Fruit fly (Drosophila melanogaster): ENCODE results near the gene Exo84.
A peak's percentile ranks its signal among the peaks of the same experiment; 100 is the strongest.

The Exo84 gene

dm6 chr3R:26017771-26018731 lies 34.0 kb downstream of the Exo84 start (continued):
- TF ChIP-seq shn (GFP tag; optimal IDR thresholded peaks at IDR 0.05) (no peak), CG14667 (GFP tag; IDR thresholded peaks at IDR 0.05) (peak; percentile 59), ham (GFP tag; IDR thresholded peaks at IDR 0.05) (no peak), Fer2 (tag; optimal IDR thresholded peaks at IDR 0.05) (no peak), CG10462 (GFP tag; optimal IDR thresholded peaks at IDR 0.05) (peak; percentile 72), corto (GFP tag; optimal IDR thresholded peaks at IDR 0.05) (peak; percentile 66), CG7372 (GFP tag; IDR thresholded peaks at IDR 0.05) (peak; percentile 31; the same call in 1 of the 2 replicates), CG31224 (GFP tag; IDR thresholded peaks at IDR 0.05) (no peak), bab2 (GFP tag; optimal IDR thresholded peaks at IDR 0.05) (peak; percentile 16), fd3F (GFP tag; optimal IDR thresholded peaks at IDR 0.05) (peak; percentile 1), YL-1 (GFP tag; optimal IDR thresholded peaks at IDR 0.05) (peak; percentile 45), CkIIα-i1 (GFP tag; IDR thresholded peaks at IDR 0.05) (no peak), jumu (GFP tag; optimal IDR thresholded peaks at IDR 0.05) (peak; percentile 12), Deaf1 (tag; optimal IDR thresholded peaks at IDR 0.05) (no peak), vvl (GFP tag; IDR thresholded peaks at IDR 0.05) (0 out of 2 replicates have a peak, but pooled peaks have one; percentile 78), CG32767 (GFP tag; IDR thresholded peaks at IDR 0.05) (peak; percentile 70), Ptx1 (GFP tag; IDR thresholded peaks at IDR 0.05) (peak; percentile 73), CG10321 (GFP tag; IDR thresholded peaks at IDR 0.05) (peak; percentile 29; the same call in 1 of the 2 replicates), CoRest (tag; optimal IDR thresholded peaks at IDR 0.05) (peak; percentile 92), CG11695 (GFP tag; IDR thresholded peaks at IDR 0.05) (peak; percentile 90), ewg (GFP tag; optimal IDR thresholded peaks at IDR 0.05) (peak; percentile 36), Abd-B (GFP tag; optimal IDR thresholded peaks at IDR 0.05) (peak; percentile 73), CG12104 (GFP tag; optimal IDR thresholded peaks at IDR 0.05) (peak; percentile 71), da (GFP tag; optimal IDR thresholded peaks at IDR 0.05) (peak; percentile 3), Side (GFP tag; optimal IDR thresholded peaks at IDR 0.05) (no peak), gcm (GFP tag; optimal IDR thresholded peaks at IDR 0.05) (peak; percentile 91), Mrtf (GFP tag; IDR thresholded peaks at IDR 0.05) (0 out of 3 replicates have a peak, but pooled peaks have one; percentile 3), twi (tag; optimal IDR thresholded peaks at IDR 0.05) (peak; percentile 82)

dm6 chr3R:26017294-26017770 lies 34.7 kb downstream of the Exo84 start:
- peak; percentile 72 for TF ChIP-seq kni (GFP tag; optimal IDR thresholded peaks at IDR 0.05)
- peak; percentile 22 for TF ChIP-seq NC2α (GFP tag; optimal IDR thresholded peaks at IDR 0.05)
- TF ChIP-seq schlank (tag; optimal IDR thresholded peaks at IDR 0.05), result no peak
- TF ChIP-seq D19A (tag; optimal IDR thresholded peaks at IDR 0.05), result no peak
- TF ChIP-seq Awh (GFP tag; IDR thresholded peaks at IDR 0.05), result no peak
- no peak for TF ChIP-seq CG13775 (GFP tag; optimal IDR thresholded peaks at IDR 0.05)
- TF ChIP-seq CG5245 (GFP tag; optimal IDR thresholded peaks at IDR 0.05), result no peak
- peak; percentile 43; the same call in 1 of the 3 replicates for TF ChIP-seq CG2199 (GFP tag; IDR thresholded peaks at IDR 0.05)
- peak; percentile 67 for TF ChIP-seq Ets65A (GFP tag)
- TF ChIP-seq ab (GFP tag; optimal IDR thresholded peaks at IDR 0.05), result no peak
- TF ChIP-seq HLHmδ (GFP tag; optimal IDR thresholded peaks at IDR 0.05), result peak; percentile 94
- no peak for TF ChIP-seq Sox100B (GFP tag; optimal IDR thresholded peaks at IDR 0.05)
- TF ChIP-seq zfh1 (GFP tag; IDR thresholded peaks at IDR 0.05), result no peak
- TF ChIP-seq chinmo (GFP tag; IDR thresholded peaks at IDR 0.05; ENCODE audit: partially characterized antibody), result peak; percentile 83; the same call in 3 of the 4 replicates
- no peak for TF ChIP-seq Ssrp (tag; optimal IDR thresholded peaks at IDR 0.05)
- TF ChIP-seq zf30C (GFP tag; optimal IDR thresholded peaks at IDR 0.05), result peak; percentile 1
- TF ChIP-seq CG34376 (GFP tag; optimal IDR thresholded peaks at IDR 0.05), result no peak
- 0 out of 2 replicates have a peak, but pooled peaks have one; percentile 29 for TF ChIP-seq aop (GFP tag; IDR thresholded peaks at IDR 0.05)
- TF ChIP-seq CG30020 (tag; optimal IDR thresholded peaks at IDR 0.05), result no peak
- TF ChIP-seq CG14441 (GFP tag; IDR thresholded peaks at IDR 0.05), result no peak
- no peak for TF ChIP-seq E2f1 (GFP tag; IDR thresholded peaks at IDR 0.05)
- peak; percentile 80 for TF ChIP-seq CG11504 (tag; optimal IDR thresholded peaks at IDR 0.05)

Measured in whole organism, embryonic.